Fruit fly (Drosophila melanogaster): ENCODE data around the gene SA2.

- TF ChIP-seq chn (GFP tag; optimal IDR thresholded peaks at IDR 0.05) (no peak), CG15514 (GFP tag; optimal IDR thresholded peaks at IDR 0.05) (no peak), CG6854 (GFP tag; optimal IDR thresholded peaks at IDR 0.05) (no peak), CG10147 (GFP tag; optimal IDR thresholded peaks at IDR 0.05) (no peak), CG8944 (GFP tag; optimal IDR thresholded peaks at IDR 0.05) (no peak), Med (GFP tag) (no peak), CG13894 (tag; optimal IDR thresholded peaks at IDR 0.05) (no peak), luna (GFP tag; optimal IDR thresholded peaks at IDR 0.05) (no peak), vvl (GFP tag; IDR thresholded peaks at IDR 0.05) (no peak)
Observed at dm6 chr3L:1457281-1457680, 19.6 kb upstream of the SA2 start.
